Fruit fly (Drosophila melanogaster) whole organism, wandering third instar larva: ENCODE data around the gene CG6576.

ENCODE experiments used
- Abd-B ChIP-seq: fragments of >200 bp; optimal IDR thresholded peaks from 2 replicates; lab custom pipeline; 2017; ENCODE audit warnings: missing biosample characterization, missing genetic modification characterization
- CG32264 ChIP-seq: fragments of 200-800 bp; sonication (Bioruptor generic); optimal IDR thresholded peaks from 2 replicates; lab custom pipeline; 2016; ENCODE audit warnings: missing biosample characterization, missing genetic modification characterization
- CG9705 ChIP-seq: fragments of 200-800 bp; sonication (Bioruptor generic); optimal IDR thresholded peaks from 2 replicates; lab custom pipeline; 2018; ENCODE audit warnings: missing biosample characterization, mild to moderate bottlenecking, missing genetic modification characterization
- CrebA ChIP-seq: fragments of 200-800 bp; sonication (Bioruptor generic); optimal IDR thresholded peaks from 2 replicates; lab custom pipeline; 2016; ENCODE audit warnings: missing biosample characterization, mild to moderate bottlenecking, missing genetic modification characterization, borderline replicate concordance
- Dif ChIP-seq: fragments of 200-275, 200-300 bp; sonication (Bioruptor generic); optimal IDR thresholded peaks from 2 replicates; lab custom pipeline; 2018; ENCODE audit warnings: missing biosample characterization, missing genetic modification characterization; ENCODE audit not compliant: partially characterized antibody
- GATAd ChIP-seq: sonication (Bioruptor generic); optimal IDR thresholded peaks from 2 replicates; lab custom pipeline; 2016; ENCODE audit warnings: missing biosample characterization, missing genetic modification characterization
- Hnf4 ChIP-seq: fragments of 200-800 bp; sonication (Bioruptor generic); optimal IDR thresholded peaks from 2 replicates; lab custom pipeline; 2016; ENCODE audit warnings: missing biosample characterization, mild to moderate bottlenecking, missing genetic modification characterization
- Hr78 ChIP-seq: fragments of >200 bp; optimal IDR thresholded peaks from 2 replicates; lab custom pipeline; 2017; ENCODE audit warnings: missing biosample characterization, missing genetic modification characterization
- Hr83 ChIP-seq: fragments of 200-300 bp; sonication (Bioruptor generic); optimal IDR thresholded peaks from 2 replicates; lab custom pipeline; 2016; ENCODE audit warnings: missing biosample characterization, mild to moderate bottlenecking, missing genetic modification characterization, moderate library complexity; ENCODE audit not compliant: poor library complexity, severe bottlenecking
- Jra ChIP-seq: sonication (Bioruptor generic); optimal IDR thresholded peaks from 2 replicates; lab custom pipeline; 2016; ENCODE audit warnings: missing biosample characterization, missing genetic modification characterization
- Mio ChIP-seq: sonication (Bioruptor generic); optimal IDR thresholded peaks from 2 replicates; lab custom pipeline; 2016; ENCODE audit warnings: missing biosample characterization, missing genetic modification characterization
- Myc ChIP-seq: fragments of >200 bp; optimal IDR thresholded peaks from 2 replicates; lab custom pipeline; 2017
- N ChIP-seq: fragments of >200 bp; optimal IDR thresholded peaks from 2 replicates; lab custom pipeline; 2018; ENCODE audit warnings: missing biosample characterization, missing external identifiers, missing genetic modification characterization
- OdsH ChIP-seq: fragments of 200-800 bp; sonication (Bioruptor generic); optimal IDR thresholded peaks from 2 replicates; lab custom pipeline; 2016; ENCODE audit warnings: missing biosample characterization, mild to moderate bottlenecking, missing genetic modification characterization
- Rel ChIP-seq, 2 experiments: fragments of 200-800 bp; sonication (Bioruptor generic) in 1 of 2; optimal IDR thresholded peaks; 2 replicates in 1 of 2; 3 replicates in 1 of 2; lab custom pipeline; 2016 to 2019; ENCODE audit warnings: mild to moderate bottlenecking in 2 of 2, missing biosample characterization in 2 of 2, missing genetic modification characterization in 2 of 2, moderate library complexity in 1 of 2
- Sp1 ChIP-seq: fragments of 200-800 bp; sonication (Bioruptor generic); optimal IDR thresholded peaks from 3 replicates; lab custom pipeline; 2019; ENCODE audit warnings: missing biosample characterization, mild to moderate bottlenecking, missing genetic modification characterization, moderate library complexity
- Vsx2 ChIP-seq: fragments of 200-300, 225-300 bp; sonication (Bioruptor generic); optimal IDR thresholded peaks from 2 replicates; lab custom pipeline; 2018; ENCODE audit warnings: missing biosample characterization, missing genetic modification characterization; ENCODE audit not compliant: partially characterized antibody
- dl ChIP-seq, 2 experiments: fragments of 175-275, 200-275 bp in 1 of 2; fragments of 200-275 bp in 1 of 2; sonication (Bioruptor generic); optimal IDR thresholded peaks; lab custom pipeline; 2018; ENCODE audit warnings: mild to moderate bottlenecking in 2 of 2, missing biosample characterization in 2 of 2, missing genetic modification characterization in 2 of 2, moderate library complexity in 2 of 2; ENCODE audit not compliant: partially characterized antibody in 2 of 2, insufficient read depth in 1 of 2
- dmrt93B ChIP-seq: fragments of 200-800 bp; sonication (Bioruptor generic); optimal IDR thresholded peaks from 2 replicates; lab custom pipeline; 2018; ENCODE audit warnings: missing biosample characterization, mild to moderate bottlenecking, missing genetic modification characterization
- dsf ChIP-seq: sonication (Bioruptor generic); optimal IDR thresholded peaks from 2 replicates; lab custom pipeline; 2016; ENCODE audit warnings: missing biosample characterization, missing genetic modification characterization, borderline replicate concordance
- foxo ChIP-seq, 2 experiments: fragments of 200-800 bp; sonication (Bioruptor generic); optimal IDR thresholded peaks; 2 replicates in 1 of 2; 3 replicates in 1 of 2; lab custom pipeline; 2016 to 2017; ENCODE audit warnings: missing biosample characterization in 2 of 2, missing genetic modification characterization in 2 of 2
- jim ChIP-seq: fragments of 175-275, 200-325 bp; sonication (Bioruptor generic); optimal IDR thresholded peaks from 2 replicates; lab custom pipeline; 2016; ENCODE audit warnings: missing biosample characterization, mild to moderate bottlenecking, missing genetic modification characterization
- lola ChIP-seq: fragments of >200 bp; optimal IDR thresholded peaks from 2 replicates; lab custom pipeline; 2017; ENCODE audit warnings: missing biosample characterization, missing genetic modification characterization
- rgr ChIP-seq: fragments of 200-800 bp; sonication (Bioruptor generic); optimal IDR thresholded peaks from 3 replicates; lab custom pipeline; 2016; ENCODE audit warnings: missing biosample characterization, mild to moderate bottlenecking, missing genetic modification characterization
- sage ChIP-seq: fragments of 200-800 bp; sonication (Bioruptor generic); optimal IDR thresholded peaks from 2 replicates; lab custom pipeline; 2016; ENCODE audit warnings: missing biosample characterization, mild to moderate bottlenecking, missing genetic modification characterization
- tai ChIP-seq: sonication (Bioruptor generic); optimal IDR thresholded peaks from 2 replicates; lab custom pipeline; 2016; ENCODE audit warnings: missing biosample characterization, missing genetic modification characterization
- usp ChIP-seq: fragments of >200 bp; optimal IDR thresholded peaks from 2 replicates; lab custom pipeline; 2017; ENCODE audit warnings: missing biosample characterization, missing genetic modification characterization
- woc ChIP-seq: sonication (Bioruptor generic); optimal IDR thresholded peaks from 2 replicates; lab custom pipeline; 2016; ENCODE audit warnings: missing biosample characterization, mild to moderate bottlenecking, missing genetic modification characterization

The CG6576 gene

DNA sequence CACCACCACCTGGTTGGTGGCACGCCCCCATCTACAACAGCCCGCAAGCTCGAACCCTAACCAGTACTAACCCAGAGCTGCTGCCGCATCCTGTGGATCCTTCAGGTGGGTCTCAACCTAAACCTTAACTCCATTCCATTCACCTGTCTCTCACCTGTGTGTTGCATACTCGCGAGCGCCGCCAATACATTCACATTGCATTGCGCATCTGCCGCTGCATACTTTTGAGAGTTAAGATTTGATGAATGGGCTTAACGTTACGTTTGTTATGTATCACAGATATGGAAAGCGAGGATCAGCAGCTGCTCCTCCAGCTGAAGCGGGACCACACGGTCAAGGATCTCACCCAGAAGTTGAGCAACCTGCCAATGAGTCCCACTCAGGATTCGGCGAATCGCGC, 31.5 kb downstream of the CG6576 start:
- peak; percentile 39 for TF ChIP-seq Abd-B (GFP tag; lab: Kevin White, UChicago)
- peak; percentile 84 for TF ChIP-seq Myc (lab: Kevin White, UChicago)
- no peak for TF ChIP-seq lola (GFP tag; lab: Kevin White, UChicago)
- TF ChIP-seq OdsH (GFP tag; lab: Kevin White, UChicago), result no peak
- TF ChIP-seq dmrt93B, result no peak
- no peak for TF ChIP-seq Rel (GFP tag; optimal IDR thresholded peaks at IDR 0.05; lab: Kevin White, UChicago)
- no peak for TF ChIP-seq Rel (tag; optimal IDR thresholded peaks at IDR 0.05; lab: Kevin White, UChicago)
- no peak for TF ChIP-seq dsf
- peak; percentile 68 for TF ChIP-seq Vsx2 (GFP tag; lab: Kevin White, UChicago)
- peak; percentile 88 for TF ChIP-seq N

- no peak for TF ChIP-seq CG9705 (GFP tag; lab: Kevin White, UChicago)
- no peak for TF ChIP-seq Jra (GFP tag; lab: Kevin White, UChicago)
- no peak for TF ChIP-seq N
- TF ChIP-seq dsf, result no peak
- TF ChIP-seq woc (GFP tag; lab: Kevin White, UChicago), result no peak
- no peak for TF ChIP-seq tai (GFP tag; lab: Kevin White, UChicago)
- no peak for TF ChIP-seq Hnf4
- TF ChIP-seq CG32264 (GFP tag; lab: Kevin White, UChicago), result no peak
- no peak for TF ChIP-seq lola (GFP tag; lab: Kevin White, UChicago)
- TF ChIP-seq foxo (GFP tag; optimal IDR thresholded peaks at IDR 0.05; lab: Kevin White, UChicago), result no peak
- TF ChIP-seq, all 38 proteins: peak for 0
These were observed 31.9 kb downstream of the CG6576 start for dm6 chr3L:8787701-8788100.

DNA sequence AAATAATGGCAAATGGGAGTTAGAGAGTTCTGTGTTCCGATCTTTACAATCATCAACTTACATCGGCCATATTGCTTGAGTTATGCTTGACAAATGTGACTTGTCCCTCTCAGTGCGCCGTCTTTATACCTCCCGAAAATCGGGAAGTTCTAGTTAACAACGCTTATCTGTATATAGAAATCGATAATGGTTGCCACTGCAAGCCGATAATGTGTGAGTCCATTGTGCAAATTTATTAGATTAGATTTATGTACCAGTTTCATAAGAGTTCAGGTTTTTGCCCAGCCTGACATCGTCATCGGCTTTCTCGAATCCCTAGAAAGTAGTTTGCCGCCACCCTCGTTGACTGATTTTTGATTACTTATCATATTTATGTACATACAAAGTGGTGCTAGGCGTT, 32.7 kb downstream of the CG6576 start, which contains the start of gene Acbp5:
TSS of gene Acbp5 (minus strand) at position 101 of the 400 bp plus-strand sequence.
- TF ChIP-seq N, result no peak
- TF ChIP-seq Hr83 (GFP tag; lab: Kevin White, UChicago), result no peak
- no peak for TF ChIP-seq jim (GFP tag; lab: Kevin White, UChicago)

DNA sequence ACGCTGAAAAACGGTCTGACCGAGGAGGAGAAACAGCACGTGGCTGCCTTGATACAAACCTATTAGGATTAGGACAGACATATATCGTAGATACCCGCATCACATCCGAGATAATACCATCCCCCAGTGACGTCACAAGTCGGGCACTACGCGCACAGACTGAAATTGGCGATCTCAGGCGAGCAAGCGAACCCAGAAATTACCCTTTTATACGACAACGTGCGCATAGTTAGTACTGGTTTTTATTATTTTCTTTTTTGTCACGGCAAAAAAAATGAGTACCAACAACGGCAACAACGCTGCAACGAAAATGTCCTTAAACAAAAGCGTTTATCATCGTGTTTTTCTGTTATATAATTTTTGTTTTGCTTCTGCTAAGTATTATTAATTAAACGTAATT, 42.3 kb downstream of the CG6576 start:
- TF ChIP-seq Jra (GFP tag; lab: Kevin White, UChicago), result no peak
- no peak for TF ChIP-seq Mio (GFP tag; lab: Kevin White, UChicago)

DNA sequence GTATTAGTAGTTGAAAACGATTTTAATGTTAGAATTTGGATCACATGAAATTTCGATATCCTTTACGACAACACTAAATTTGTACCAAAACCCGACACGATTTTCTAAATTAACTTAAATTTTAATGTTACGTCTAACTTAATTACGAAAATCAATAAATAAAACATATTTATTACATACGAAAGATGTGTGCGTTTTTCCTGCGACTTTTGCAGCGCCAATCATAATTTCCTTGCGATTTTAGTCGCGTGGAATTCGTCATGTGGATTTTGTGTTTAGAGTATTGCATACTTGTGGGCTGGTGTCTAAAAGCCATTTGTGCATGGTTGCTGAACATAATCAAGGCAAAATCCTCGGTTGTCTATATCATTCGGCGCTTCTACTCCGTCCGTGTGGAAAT, 42.8 kb downstream of the CG6576 start:
- peak; percentile 92 for TF ChIP-seq Myc (lab: Kevin White, UChicago)
- TF ChIP-seq CG9705 (GFP tag; lab: Kevin White, UChicago), result no peak

DNA sequence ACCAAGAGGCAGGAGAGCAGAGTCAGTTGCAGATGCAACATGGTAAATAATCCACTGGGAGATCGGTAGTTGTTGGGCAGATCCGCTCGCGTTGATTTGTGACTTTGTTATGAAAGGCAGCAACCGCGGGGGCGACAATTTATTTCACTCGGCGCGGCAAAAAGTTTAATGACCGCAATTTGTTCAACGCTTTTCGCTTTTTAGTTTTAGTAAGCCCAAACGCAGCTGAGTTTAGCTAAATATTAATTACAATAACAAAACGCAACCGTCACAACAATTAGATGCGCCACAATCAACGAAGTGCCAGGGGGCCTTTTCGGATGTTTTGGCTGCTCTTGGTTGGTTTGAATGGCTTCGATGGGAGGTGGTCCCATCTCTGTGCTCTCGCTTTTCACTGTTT, 44.6 kb downstream of the CG6576 start, which contains the start of gene CG13310:
TSS of gene CG13310 (minus strand) at position 101 of the 400 bp plus-strand sequence.
- TF ChIP-seq dl (GFP tag; optimal IDR thresholded peaks at IDR 0.05; lab: Kevin White, UChicago; ENCODE audit: insufficient read depth in 1 of 2, partially characterized antibody in 2 of 2), result no peak
- no peak for TF ChIP-seq woc (GFP tag; lab: Kevin White, UChicago)
- no peak for TF ChIP-seq CG9705 (GFP tag; lab: Kevin White, UChicago)
- TF ChIP-seq Hr78 (GFP tag; lab: Kevin White, UChicago), result no peak
- no peak for TF ChIP-seq Sp1
- TF ChIP-seq rgr, result no peak
- TF ChIP-seq N, result no peak
- TF ChIP-seq sage (GFP tag; lab: Kevin White, UChicago), result no peak
- no peak for TF ChIP-seq CrebA (GFP tag; lab: Kevin White, UChicago)
- TF ChIP-seq Hnf4, result no peak
- no peak for TF ChIP-seq tai (GFP tag; lab: Kevin White, UChicago)
- no peak for TF ChIP-seq Dif (GFP tag; lab: Kevin White, UChicago)
- TF ChIP-seq Jra (GFP tag; lab: Kevin White, UChicago), result no peak
- TF ChIP-seq usp (GFP tag; lab: Kevin White, UChicago), result no peak
- no peak for TF ChIP-seq OdsH (GFP tag; lab: Kevin White, UChicago)
- TF ChIP-seq Rel (GFP tag; optimal IDR thresholded peaks at IDR 0.05; lab: Kevin White, UChicago), result no peak
- no peak for TF ChIP-seq Rel (tag; optimal IDR thresholded peaks at IDR 0.05; lab: Kevin White, UChicago)
- TF ChIP-seq dsf, result no peak
- TF ChIP-seq Vsx2 (GFP tag; lab: Kevin White, UChicago), result no peak
- no peak for TF ChIP-seq GATAd
- no peak for TF ChIP-seq foxo (GFP tag; optimal IDR thresholded peaks at IDR 0.05; lab: Kevin White, UChicago)
